Worm (Caenorhabditis elegans) whole organism, L4 larva: Measurements from ENCODE around the gene rpn-5.

Source experiments
- ceh-28 ChIP-seq: fragments of 150-350 bp; optimal IDR thresholded peaks from 2 replicates; lab custom pipeline; 2014; ENCODE audit warnings: missing biosample characterization, missing genetic modification reagents, missing genetic modification characterization
- dpl-1 ChIP-seq: fragments of 150-350 bp; optimal IDR thresholded peaks from 2 replicates; lab custom pipeline; 2014; ENCODE audit warnings: missing biosample characterization, missing genetic modification reagents, missing genetic modification characterization
- egl-43 ChIP-seq: fragments of 200-800 bp; sonication (Bioruptor generic); IDR thresholded peaks from 2 replicates; pipeline ENCODE4 v1.3.6; 2022; ENCODE audit warnings: missing genetic modification reagents, missing genetic modification characterization, missing compliant biosample characterization
- fos-1 ChIP-seq: fragments of 150-350 bp; optimal IDR thresholded peaks from 2 replicates; lab custom pipeline; 2014; ENCODE audit warnings: missing biosample characterization, missing genetic modification characterization
- hif-1 ChIP-seq, 2 experiments: sonication (generic microtip); optimal IDR thresholded peaks; 2 replicates each; lab custom pipeline; 2016 to 2017; ENCODE audit warnings: missing compliant biosample characterization in 2 of 2, missing genetic modification characterization in 2 of 2, missing genetic modification reagents in 2 of 2, missing genotype in 2 of 2, mild to moderate bottlenecking in 1 of 2
- saeg-2 ChIP-seq: fragments of 200-800 bp; sonication (Bioruptor generic); IDR thresholded peaks from 2 replicates; pipeline ENCODE4 v1.3.6; 2022; ENCODE audit warnings: missing genetic modification reagents, missing genetic modification characterization, missing compliant biosample characterization

ce11 chrII:4661278-4661677 is 36.9 kb downstream of the rpn-5 start, which contains the start of gene T05A7.13:
- TF ChIP-seq hif-1 (tag; optimal IDR thresholded peaks at IDR 0.05; lab: Kevin White, UChicago) = no peak
- no peak for TF ChIP-seq fos-1
- TF ChIP-seq saeg-2 = no peak
- no peak for TF ChIP-seq dpl-1 (GFP tag; lab: Kevin White, UChicago)
- TF ChIP-seq ceh-28 (tag; lab: Kevin White, UChicago) = no peak
- no peak for TF ChIP-seq egl-43 (GFP tag; lab: Robert Waterston, UW)
